Fruit fly (Drosophila melanogaster) whole organism, embryonic: Measurements from ENCODE around the gene Dic61B.
A peak's percentile ranks its signal among the peaks of the same experiment; 100 is the strongest.

ENCODE experiments used
- CG12769 ChIP-seq: fragments of 200-800 bp; sonication (Bioruptor generic); optimal IDR thresholded peaks from 2 replicates; lab custom pipeline; 2019; ENCODE audit warnings: missing biosample characterization, mild to moderate bottlenecking, missing genetic modification characterization, moderate library complexity
- CG2199 ChIP-seq: fragments of 200-800 bp; sonication (Bioruptor generic); IDR thresholded peaks from 3 replicates; pipeline ENCODE4 v1.3.6; 2022; ENCODE audit warnings: missing biosample characterization, missing genetic modification characterization
- CG8290 ChIP-seq, 3 experiments: fragments of 200-800 bp; sonication (Bioruptor generic); optimal IDR thresholded peaks; 2 replicates each; lab custom pipeline; 2016 to 2019; ENCODE audit warnings: missing biosample characterization in 3 of 3, missing genetic modification characterization in 3 of 3, mild to moderate bottlenecking in 2 of 3, moderate library complexity in 1 of 3
- Gug ChIP-seq: fragments of 200-800 bp; sonication (Bioruptor generic); IDR thresholded peaks from 4 replicates; pipeline ENCODE4 v1.3.6; 2022; ENCODE audit warnings: missing biosample characterization, missing genetic modification characterization
- H2.0 ChIP-seq: fragments of 200-800 bp; sonication (Bioruptor generic); IDR thresholded peaks from 2 replicates; pipeline ENCODE4 v1.3.6; 2022; ENCODE audit warnings: missing biosample characterization, missing genetic modification characterization
- Hand ChIP-seq: fragments of 200-800 bp; sonication (Bioruptor generic); optimal IDR thresholded peaks from 2 replicates; lab custom pipeline; 2017; ENCODE audit warnings: mild to moderate bottlenecking, missing biosample characterization, missing genetic modification reagents, missing genetic modification characterization
- Sin3A ChIP-seq: fragments of >200 bp; optimal IDR thresholded peaks from 2 replicates; lab custom pipeline; 2018
- ash1 ChIP-seq: fragments of 200-800 bp; sonication (Bioruptor generic); optimal IDR thresholded peaks from 2 replicates; lab custom pipeline; 2018; ENCODE audit warnings: missing biosample characterization, mild to moderate bottlenecking, missing genetic modification characterization
- gce ChIP-seq: fragments of 200-800 bp; sonication (Bioruptor generic); IDR thresholded peaks from 3 replicates; pipeline ENCODE4 v1.3.6; 2022; ENCODE audit warnings: missing biosample characterization, missing genetic modification characterization
- mld ChIP-seq: fragments of 200-800 bp; sonication (Bioruptor generic); IDR thresholded peaks from 3 replicates; pipeline ENCODE4 v1.3.6; 2022; ENCODE audit warnings: missing biosample characterization, missing genetic modification characterization; ENCODE audit not compliant: partially characterized antibody
- pb ChIP-seq: fragments of 200-800 bp; sonication (Bioruptor generic); optimal IDR thresholded peaks from 3 replicates; lab custom pipeline; 2016; ENCODE audit warnings: missing biosample characterization, missing genetic modification characterization
- pzg ChIP-seq: fragments of 200-800 bp; sonication (Bioruptor generic); optimal IDR thresholded peaks from 3 replicates; lab custom pipeline; 2018; ENCODE audit warnings: missing biosample characterization, mild to moderate bottlenecking, missing genetic modification characterization, moderate library complexity
- salm ChIP-seq: fragments of 200-800 bp; sonication (Bioruptor generic); optimal IDR thresholded peaks from 2 replicates; lab custom pipeline; 2018; ENCODE audit warnings: missing biosample characterization, mild to moderate bottlenecking, missing genetic modification characterization
- toy ChIP-seq: fragments of 200-800 bp; sonication (Bioruptor generic); IDR thresholded peaks from 2 replicates; pipeline ENCODE4 v1.3.6; 2022; ENCODE audit warnings: missing biosample characterization, missing genetic modification characterization

- no peak for TF ChIP-seq toy (GFP tag; lab: Robert Waterston, UW)
- TF ChIP-seq salm (tag; lab: Kevin White, UChicago), result no peak
- no peak for TF ChIP-seq CG12769
- no peak for TF ChIP-seq H2.0
- peak; percentile 92 for TF ChIP-seq pzg (GFP tag; lab: Kevin White, UChicago)
- peak; percentile 73; the same call in 2 of the 3 replicates for TF ChIP-seq mld (GFP tag; lab: Robert Waterston, UW)
- no peak for TF ChIP-seq pb (GFP tag; lab: Kevin White, UChicago)
- no peak for TF ChIP-seq CG2199 (GFP tag; lab: Robert Waterston, UW)
- TF ChIP-seq gce (GFP tag; lab: Robert Waterston, UW), result no peak
- no peak for TF ChIP-seq Gug
- no peak for TF ChIP-seq Hand
- peak; percentile 91 for TF ChIP-seq CG8290 (GFP tag; optimal IDR thresholded peaks at IDR 0.05; lab: Kevin White, UChicago)
- peak in 1 of 2 experiments; percentile 25 for TF ChIP-seq CG8290 (tag; optimal IDR thresholded peaks at IDR 0.05; lab: Kevin White, UChicago)
- TF ChIP-seq ash1 (GFP tag; lab: Kevin White, UChicago), result no peak
- TF ChIP-seq Sin3A, result peak; percentile 17
Measured at dm6 chr3L:145998-146576, 6.3 kb downstream of the Dic61B start, which contains the start of gene CG6845.
